Worm (Caenorhabditis elegans): ENCODE data around the gene R107.9.

DNA sequence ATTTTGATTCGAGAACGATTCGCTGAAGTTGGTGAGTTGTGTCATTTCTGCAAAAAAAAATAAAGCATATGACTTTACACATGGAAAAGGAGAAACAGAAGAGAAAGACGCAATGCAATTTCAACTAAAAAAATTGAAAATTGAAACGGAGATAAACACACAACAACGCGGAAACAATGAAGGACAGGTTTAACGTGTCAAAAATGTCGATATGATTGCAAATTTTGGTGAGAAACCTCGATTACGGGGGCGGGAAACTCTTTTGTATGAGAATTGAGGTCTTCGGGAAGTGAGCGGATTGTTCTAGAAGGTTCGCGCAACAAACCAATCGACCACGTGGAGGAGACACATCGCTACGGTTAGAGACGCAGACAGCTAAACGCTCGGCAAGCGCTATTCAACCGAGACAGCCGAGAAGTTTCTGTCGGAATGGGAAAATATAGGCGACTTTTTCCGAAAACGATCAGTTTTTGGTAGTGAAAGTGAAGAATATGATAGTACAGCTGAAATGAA is 16.0 kb downstream of the R107.9 start, which contains the start of gene R107.5:
- TF ChIP-seq nhr-237 (tag; optimal IDR thresholded peaks at IDR 0.05) = no peak
- TF ChIP-seq aly-2 (tag; optimal IDR thresholded peaks at IDR 0.05) = no peak
- TF ChIP-seq unc-62 (GFP tag; optimal IDR thresholded peaks at IDR 0.05 in 1 of 2) = peak in 1 of 2 experiments; percentile 84
- TF ChIP-seq unc-62 (tag; optimal IDR thresholded peaks at IDR 0.05) = peak; percentile 12
- no peak for TF ChIP-seq lin-39 (tag; optimal IDR thresholded peaks at IDR 0.05)
- TF ChIP-seq fos-1 (tag; optimal IDR thresholded peaks at IDR 0.05) = no peak
- no peak for TF ChIP-seq daf-12 (tag; optimal IDR thresholded peaks at IDR 0.05)
- 0 out of 2 replicates have a peak, but pooled peaks have one; percentile 38 for TF ChIP-seq tag-97 (GFP tag; IDR thresholded peaks at IDR 0.05)
- peak; percentile 71 for TF ChIP-seq nhr-6 (tag; optimal IDR thresholded peaks at IDR 0.05)
- TF ChIP-seq pqm-1 (tag; optimal IDR thresholded peaks at IDR 0.05) = no peak
- TF ChIP-seq ceh-82 (tag; optimal IDR thresholded peaks at IDR 0.05) = no peak
- no peak for TF ChIP-seq zag-1 (tag; optimal IDR thresholded peaks at IDR 0.05)

Data from whole organism, L4 larva.